Fruit fly (Drosophila melanogaster) whole organism, embryonic: ENCODE results near the gene Pex3.

Experiments
- Adf1 ChIP-seq: fragments of 200-800 bp; sonication (Bioruptor generic); IDR thresholded peaks from 2 replicates; pipeline ENCODE4 v1.3.6; 2022; ENCODE audit warnings: missing biosample characterization, missing genetic modification characterization
- CG11504 ChIP-seq: fragments of 200-800 bp; sonication (Bioruptor generic); optimal IDR thresholded peaks from 3 replicates; lab custom pipeline; 2019; ENCODE audit warnings: missing biosample characterization, mild to moderate bottlenecking, missing genetic modification characterization, moderate library complexity
- CG12659 ChIP-seq: fragments of 200-800 bp; sonication (Bioruptor generic); optimal IDR thresholded peaks from 3 replicates; lab custom pipeline; 2017; ENCODE audit warnings: mild to moderate bottlenecking, missing biosample characterization, missing genetic modification reagents, missing genetic modification characterization
- CG12942 ChIP-seq: fragments of 200-800 bp; sonication (Bioruptor generic); optimal IDR thresholded peaks from 3 replicates; lab custom pipeline; 2016; ENCODE audit warnings: missing biosample characterization, missing genetic modification characterization
- CG13287 ChIP-seq: fragments of 200-800 bp; sonication (Bioruptor generic); IDR thresholded peaks from 2 replicates; pipeline ENCODE4 v1.3.6; 2022; ENCODE audit warnings: missing biosample characterization, missing genetic modification characterization; ENCODE audit not compliant: partially characterized antibody
- CG13296 ChIP-seq: fragments of 200-800 bp; sonication (Bioruptor generic); optimal IDR thresholded peaks from 3 replicates; lab custom pipeline; 2018; ENCODE audit warnings: missing biosample characterization, mild to moderate bottlenecking, missing genetic modification characterization
- CG13624 ChIP-seq: fragments of 200-800 bp; sonication (Bioruptor generic); optimal IDR thresholded peaks from 2 replicates; lab custom pipeline; 2016; ENCODE audit warnings: missing biosample characterization, missing genetic modification characterization
- CG14667 ChIP-seq: fragments of 200-800 bp; sonication (Bioruptor generic); IDR thresholded peaks from 2 replicates; pipeline ENCODE4 v1.3.6; 2022; ENCODE audit warnings: missing biosample characterization, missing genetic modification characterization
- CG14710 ChIP-seq: fragments of 200-800 bp; sonication (Bioruptor generic); optimal IDR thresholded peaks from 3 replicates; lab custom pipeline; 2019; ENCODE audit warnings: missing biosample characterization, mild to moderate bottlenecking, missing genetic modification characterization, moderate library complexity
- CG15011 ChIP-seq: fragments of 200-800 bp; sonication (Bioruptor generic); optimal IDR thresholded peaks from 3 replicates; lab custom pipeline; 2018; ENCODE audit warnings: missing biosample characterization, mild to moderate bottlenecking, missing genetic modification characterization
- CG1603 ChIP-seq: fragments of 200-800 bp; sonication (Bioruptor generic); optimal IDR thresholded peaks from 2 replicates; lab custom pipeline; 2019; ENCODE audit warnings: missing biosample characterization, mild to moderate bottlenecking, missing genetic modification characterization, moderate library complexity
- CG17359 ChIP-seq: fragments of 200-800 bp; sonication (Bioruptor generic); optimal IDR thresholded peaks from 3 replicates; lab custom pipeline; 2018; ENCODE audit warnings: missing biosample characterization, mild to moderate bottlenecking, missing genetic modification characterization, moderate library complexity
- CG1792 ChIP-seq: fragments of 200-800 bp; sonication (Bioruptor generic); optimal IDR thresholded peaks from 2 replicates; lab custom pipeline; 2016; ENCODE audit warnings: missing biosample characterization, missing genetic modification characterization
- CG18764 ChIP-seq: fragments of 200-800 bp; sonication (Bioruptor generic); optimal IDR thresholded peaks from 3 replicates; lab custom pipeline; 2016; ENCODE audit warnings: missing biosample characterization, missing genetic modification characterization
- CG33213 ChIP-seq: fragments of 200-800 bp; sonication (Bioruptor generic); optimal IDR thresholded peaks from 3 replicates; lab custom pipeline; 2016; ENCODE audit warnings: missing biosample characterization, missing genetic modification characterization
- CG34422 ChIP-seq: fragments of 200-800 bp; sonication (Bioruptor generic); IDR thresholded peaks from 3 replicates; pipeline ENCODE4 v1.3.6; 2022; ENCODE audit warnings: missing biosample characterization, missing genetic modification characterization
- CG3995 ChIP-seq: fragments of 200-800 bp; sonication (Bioruptor generic); optimal IDR thresholded peaks from 3 replicates; lab custom pipeline; 2016; ENCODE audit warnings: missing biosample characterization, missing genetic modification characterization
- CG8388 ChIP-seq: fragments of 200-800 bp; sonication (Bioruptor generic); optimal IDR thresholded peaks from 2 replicates; lab custom pipeline; 2019; ENCODE audit warnings: missing biosample characterization, mild to moderate bottlenecking, missing genetic modification characterization, moderate library complexity
- CG9609 ChIP-seq: fragments of 200-800 bp; sonication (Bioruptor generic); optimal IDR thresholded peaks from 3 replicates; lab custom pipeline; 2016; ENCODE audit warnings: missing biosample characterization, missing genetic modification characterization
- CG9797 ChIP-seq: fragments of 200-800 bp; sonication (Bioruptor generic); optimal IDR thresholded peaks from 3 replicates; lab custom pipeline; 2018; ENCODE audit warnings: missing biosample characterization, mild to moderate bottlenecking, missing genetic modification characterization
- CTCF ChIP-seq: fragments of 200-800 bp; sonication (Bioruptor generic); optimal IDR thresholded peaks from 2 replicates; lab custom pipeline; 2017; ENCODE audit warnings: missing biosample characterization, mild to moderate bottlenecking, missing genetic modification characterization, moderate library complexity
- Chrac-16 ChIP-seq: fragments of 200-800 bp; sonication (Bioruptor generic); optimal IDR thresholded peaks from 3 replicates; lab custom pipeline; 2016; ENCODE audit warnings: missing biosample characterization, missing genetic modification characterization
- Dad ChIP-seq: fragments of 200-800 bp; sonication (Bioruptor generic); optimal IDR thresholded peaks from 3 replicates; lab custom pipeline; 2016; ENCODE audit warnings: missing biosample characterization, missing genetic modification characterization
- Dp ChIP-seq: fragments of 200-800 bp; sonication (Bioruptor generic); optimal IDR thresholded peaks from 2 replicates; lab custom pipeline; 2018; ENCODE audit warnings: missing biosample characterization, mild to moderate bottlenecking, missing genetic modification characterization, moderate library complexity
- Ets65A ChIP-seq: fragments of 200-800 bp; sonication (Bioruptor generic); peaks from one replicate; lab custom pipeline; 2016; ENCODE audit warnings: missing biosample characterization, missing genetic modification characterization
- Fer1 ChIP-seq: fragments of 200-800 bp; sonication (Bioruptor generic); optimal IDR thresholded peaks from 2 replicates; lab custom pipeline; 2017; ENCODE audit warnings: missing biosample characterization, mild to moderate bottlenecking, missing genetic modification characterization
- Hsf ChIP-seq: fragments of 200-800 bp; sonication (Bioruptor generic); optimal IDR thresholded peaks from 3 replicates; lab custom pipeline; 2016; ENCODE audit warnings: missing biosample characterization, missing genetic modification characterization
- MESR4 ChIP-seq: fragments of 200-800 bp; sonication (Bioruptor generic); optimal IDR thresholded peaks from 2 replicates; lab custom pipeline; 2018; ENCODE audit warnings: missing biosample characterization, mild to moderate bottlenecking, missing genetic modification characterization, moderate library complexity
- Med ChIP-seq: fragments of 200-800 bp; sonication (Bioruptor generic); peaks from one replicate; lab custom pipeline; 2016; ENCODE audit warnings: missing biosample characterization, missing genetic modification characterization, mild to moderate bottlenecking, inconsistent platforms, moderate library complexity
- Myb ChIP-seq: fragments of 200-800 bp; sonication (Bioruptor generic); optimal IDR thresholded peaks from 2 replicates; lab custom pipeline; 2016; ENCODE audit warnings: missing biosample characterization, missing genetic modification characterization
- Sry-δ ChIP-seq: fragments of 200-800 bp; sonication (Bioruptor generic); optimal IDR thresholded peaks from 2 replicates; lab custom pipeline; 2016; ENCODE audit warnings: missing biosample characterization, missing genetic modification characterization
- caup ChIP-seq: fragments of 200-800 bp; sonication (Bioruptor generic); optimal IDR thresholded peaks from 3 replicates; lab custom pipeline; 2017; ENCODE audit warnings: missing biosample characterization, mild to moderate bottlenecking, missing genetic modification characterization, moderate library complexity; ENCODE audit not compliant: severe bottlenecking
- gfzf ChIP-seq: fragments of 200-800 bp; sonication (Bioruptor generic); optimal IDR thresholded peaks from 2 replicates; lab custom pipeline; 2016; ENCODE audit warnings: missing biosample characterization, mild to moderate bottlenecking, missing genetic modification characterization, moderate library complexity
- grau ChIP-seq: fragments of 200-800 bp; optimal IDR thresholded peaks from 3 replicates; lab custom pipeline; 2019; ENCODE audit warnings: missing biosample characterization, mild to moderate bottlenecking, missing genetic modification characterization, moderate library complexity
- hkb ChIP-seq, 2 experiments: fragments of 200-800 bp in 1 of 2; fragments of >200 bp in 1 of 2; sonication (Bioruptor generic) in 1 of 2; IDR thresholded peaks in 1 of 2; optimal IDR thresholded peaks in 1 of 2; 2 replicates each; pipeline versions ENCODE4 v1.3.6 to Lab custom; 2017 to 2022; ENCODE audit warnings: missing biosample characterization in 1 of 2, missing genetic modification characterization in 1 of 2
- klu ChIP-seq: fragments of 200-800 bp; sonication (Bioruptor generic); IDR thresholded peaks from 2 replicates; pipeline ENCODE4 v1.3.6; 2022; ENCODE audit warnings: missing biosample characterization, missing genetic modification characterization
- lab ChIP-seq: fragments of 200-800 bp; sonication (Bioruptor generic); optimal IDR thresholded peaks from 3 replicates; lab custom pipeline; 2017; ENCODE audit warnings: missing biosample characterization, missing genetic modification characterization, mild to moderate bottlenecking, moderate library complexity, missing genetic modification reagents
- nerfin-1 ChIP-seq: fragments of 200-800 bp; sonication (Bioruptor generic); optimal IDR thresholded peaks from 3 replicates; lab custom pipeline; 2019; ENCODE audit warnings: missing biosample characterization, mild to moderate bottlenecking, missing genetic modification characterization, moderate library complexity
- peb ChIP-seq: fragments of 200-800 bp; sonication (Bioruptor generic); IDR thresholded peaks from 2 replicates; pipeline ENCODE4 v1.3.6; 2022; ENCODE audit warnings: missing biosample characterization, missing genetic modification characterization
- pfk ChIP-seq: fragments of 200-800 bp; sonication (Bioruptor generic); optimal IDR thresholded peaks from 2 replicates; lab custom pipeline; 2018; ENCODE audit warnings: missing biosample characterization, mild to moderate bottlenecking, missing genetic modification characterization, moderate library complexity
- phol ChIP-seq: fragments of 200-800 bp; sonication (Bioruptor generic); optimal IDR thresholded peaks from 3 replicates; lab custom pipeline; 2018; ENCODE audit warnings: missing biosample characterization, mild to moderate bottlenecking, missing genetic modification characterization, moderate library complexity
- prd ChIP-seq, 3 experiments: fragments of >200 bp in 2 of 3; fragments of 200-800 bp in 1 of 3; sonication (Bioruptor generic) in 1 of 3; optimal IDR thresholded peaks in 2 of 3; IDR thresholded peaks in 1 of 3; 2 replicates in 2 of 3; 3 replicates in 1 of 3; pipeline versions ENCODE4 v1.3.6 to Lab custom; 2017 to 2022; ENCODE audit warnings: missing biosample characterization in 1 of 3, missing genetic modification characterization in 1 of 3
- schlank ChIP-seq: fragments of 200-800 bp; sonication (Bioruptor generic); optimal IDR thresholded peaks from 2 replicates; lab custom pipeline; 2018; ENCODE audit warnings: missing biosample characterization, mild to moderate bottlenecking, missing genetic modification characterization
- sd ChIP-seq: fragments of 200-800 bp; sonication (Bioruptor generic); optimal IDR thresholded peaks from 3 replicates; lab custom pipeline; 2018; ENCODE audit warnings: missing biosample characterization, mild to moderate bottlenecking, missing genetic modification characterization, moderate library complexity
- shn ChIP-seq: fragments of 200-800 bp; sonication (Bioruptor generic); optimal IDR thresholded peaks from 3 replicates; lab custom pipeline; 2016; ENCODE audit warnings: missing biosample characterization, missing genetic modification characterization
- slbo ChIP-seq: fragments of 200-800 bp; sonication (Bioruptor generic); IDR thresholded peaks from 2 replicates; pipeline ENCODE4 v1.3.6; 2022; ENCODE audit warnings: missing biosample characterization, missing genetic modification characterization
- sob ChIP-seq: fragments of 200-800 bp; sonication (Bioruptor generic); IDR thresholded peaks from 2 replicates; pipeline ENCODE4 v1.3.6; 2022; ENCODE audit warnings: missing biosample characterization, missing genetic modification characterization
- vvl ChIP-seq: fragments of 200-800 bp; sonication (Bioruptor generic); IDR thresholded peaks from 2 replicates; pipeline ENCODE4 v1.3.6; 2022; ENCODE audit warnings: missing biosample characterization, missing genetic modification characterization
- z ChIP-seq: fragments of 200-800 bp; sonication (Bioruptor generic); IDR thresholded peaks from 3 replicates; pipeline ENCODE4 v1.3.6; 2022; ENCODE audit warnings: missing biosample characterization, missing genetic modification characterization

Pex3 gene

DNA sequence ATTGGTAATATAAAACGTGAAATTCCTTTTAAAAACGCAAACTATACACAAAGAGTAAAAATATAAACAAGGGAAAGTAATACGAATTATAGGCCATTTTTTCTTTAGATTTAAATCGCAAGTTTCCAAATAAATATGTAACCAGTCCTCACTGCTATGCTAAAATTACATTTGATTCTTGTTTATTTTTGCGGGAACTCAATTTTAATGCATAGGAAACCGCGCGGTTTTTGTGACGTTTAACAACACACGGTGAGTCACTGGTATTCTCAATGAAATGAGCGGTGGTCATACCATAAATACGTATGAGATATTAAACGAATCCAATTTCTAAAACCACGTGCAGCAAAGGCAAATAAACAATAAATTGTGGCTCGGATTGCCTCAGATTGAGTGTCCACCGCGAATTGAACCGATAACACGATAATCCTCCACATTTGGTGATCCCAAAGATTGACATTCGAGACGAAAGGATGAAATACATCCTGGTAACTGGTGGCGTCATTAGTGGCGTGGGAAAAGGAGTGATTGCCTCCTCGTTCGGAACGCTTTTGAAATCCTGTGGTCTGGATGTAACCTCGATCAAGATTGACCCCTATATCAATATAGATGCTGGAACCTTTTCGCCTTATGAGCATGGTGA lies 46.2 kb upstream of the Pex3 start, which contains the start of gene Ctps (continued):
- TF ChIP-seq slbo (GFP tag; lab: Robert Waterston, UW), result peak; percentile 42; the same call in 1 of the 2 replicates
- TF ChIP-seq Hsf (GFP tag; lab: Kevin White, UChicago), result peak; percentile 3
- TF ChIP-seq pfk (GFP tag; lab: Kevin White, UChicago), result no peak
- TF ChIP-seq Dp (GFP tag; lab: Kevin White, UChicago), result peak; percentile 86
- TF ChIP-seq CG9797 (GFP tag; lab: Kevin White, UChicago), result peak; percentile 65
- TF ChIP-seq Adf1 (GFP tag; lab: Robert Waterston, UW), result no peak
- peak; percentile 24 for TF ChIP-seq CG12659
- TF ChIP-seq Myb (GFP tag; lab: Kevin White, UChicago), result peak; percentile 43
- no peak for TF ChIP-seq hkb (optimal IDR thresholded peaks at IDR 0.05; lab: Kevin White, UChicago)
- TF ChIP-seq hkb (GFP tag; IDR thresholded peaks at IDR 0.05; lab: Robert Waterston, UW), result no peak
- TF ChIP-seq nerfin-1 (tag; lab: Kevin White, UChicago), result no peak
- no peak for TF ChIP-seq sd (tag; lab: Kevin White, UChicago)
- no peak for TF ChIP-seq schlank (tag; lab: Kevin White, UChicago)
- TF ChIP-seq caup (GFP tag; lab: Kevin White, UChicago), result peak; percentile 5
- peak; percentile 27; the same call in 1 of the 3 replicates for TF ChIP-seq CG34422 (GFP tag; lab: Robert Waterston, UW)
- no peak for TF ChIP-seq CG8388 (GFP tag; lab: Kevin White, UChicago)
- 0 out of 2 replicates have a peak, but pooled peaks have one; percentile 40 for TF ChIP-seq vvl (GFP tag; lab: Robert Waterston, UW)
- TF ChIP-seq z (GFP tag; lab: Robert Waterston, UW), result 0 out of 3 replicates have a peak, but pooled peaks have one; percentile 7
- no peak for TF ChIP-seq grau (tag; lab: Kevin White, UChicago)
- TF ChIP-seq CG3995 (GFP tag; lab: Kevin White, UChicago), result peak; percentile 31
- TF ChIP-seq CG13287 (GFP tag; lab: Robert Waterston, UW), result peak; percentile 14; the same call in 1 of the 2 replicates
- no peak for TF ChIP-seq prd (optimal IDR thresholded peaks at IDR 0.05; lab: Kevin White, UChicago)
- 0 out of 3 replicates have a peak, but pooled peaks have one; percentile 19 for TF ChIP-seq prd (GFP tag; IDR thresholded peaks at IDR 0.05; lab: Robert Waterston, UW)
- no peak for TF ChIP-seq CG14667 (GFP tag; lab: Robert Waterston, UW)
- TF ChIP-seq lab (GFP tag; lab: Kevin White, UChicago), result peak; percentile 24
- TF ChIP-seq CG13296 (GFP tag; lab: Kevin White, UChicago), result peak; percentile 35
- TF ChIP-seq CG1792, result no peak
- peak; percentile 44 for TF ChIP-seq CTCF
- 0 out of 2 replicates have a peak, but pooled peaks have one; percentile 16 for TF ChIP-seq peb
- no peak for TF ChIP-seq Dad
- peak; percentile 91 for TF ChIP-seq Med (GFP tag; lab: Kevin White, UChicago)
- peak; percentile 23 for TF ChIP-seq shn (GFP tag; lab: Kevin White, UChicago)
- TF ChIP-seq CG18764 (GFP tag; lab: Kevin White, UChicago), result no peak
- peak; percentile 16 for TF ChIP-seq Chrac-16
- no peak for TF ChIP-seq CG15011 (GFP tag; lab: Kevin White, UChicago)
- TF ChIP-seq CG12942 (GFP tag; lab: Kevin White, UChicago), result no peak
- no peak for TF ChIP-seq CG9609 (GFP tag; lab: Kevin White, UChicago)
- peak; percentile 2 for TF ChIP-seq phol (tag; lab: Kevin White, UChicago)
- TF ChIP-seq klu (GFP tag; lab: Robert Waterston, UW), result no peak
- TF ChIP-seq CG33213 (GFP tag; lab: Kevin White, UChicago), result peak; percentile 34
- TF ChIP-seq CG13624 (GFP tag; lab: Kevin White, UChicago), result peak; percentile 24
- TF ChIP-seq Ets65A (GFP tag; lab: Kevin White, UChicago), result peak; percentile 82
- TF ChIP-seq CG11504 (tag; lab: Kevin White, UChicago), result peak; percentile 28
- TF ChIP-seq CG14710 (tag; lab: Kevin White, UChicago), result peak; percentile 26
- TF ChIP-seq Sry-δ (GFP tag; lab: Kevin White, UChicago), result peak; percentile 15
- peak; percentile 66 for TF ChIP-seq CG1603 (tag; lab: Kevin White, UChicago)
- peak; percentile 65 for TF ChIP-seq MESR4
- TF ChIP-seq CG17359 (tag; lab: Kevin White, UChicago), result peak; percentile 34
- TF ChIP-seq gfzf (GFP tag; lab: Kevin White, UChicago), result peak; percentile 82
- TF ChIP-seq Fer1 (GFP tag; lab: Kevin White, UChicago), result peak; percentile 27
- TF ChIP-seq sob (GFP tag; lab: Robert Waterston, UW), result peak; percentile 40; the same call in 1 of the 2 replicates
